Worm (Caenorhabditis elegans) whole organism, L1 larva: ENCODE measurements around the gene hlh-4.

Experiments
- ama-1 ChIP-seq: fragments of 150-350 bp; optimal IDR thresholded peaks from 2 replicates; lab custom pipeline; 2014
- elt-3 ChIP-seq, 6 experiments: fragments of 150-350 bp in 1 of 6; sonication (generic microtip); optimal IDR thresholded peaks; 2 replicates each; lab custom pipeline; 2017 to 2018; ENCODE audit warnings: missing biosample characterization in 6 of 6, missing genetic modification characterization in 6 of 6, inconsistent platforms in 1 of 6
- fkh-8 ChIP-seq: sonication (generic microtip); optimal IDR thresholded peaks from 2 replicates; lab custom pipeline; 2016; ENCODE audit warnings: mild to moderate bottlenecking, missing genetic modification characterization, missing compliant biosample characterization
- mep-1 ChIP-seq: fragments of 150-350 bp; optimal IDR thresholded peaks from 2 replicates; lab custom pipeline; 2014; ENCODE audit warnings: missing biosample characterization, missing genetic modification characterization
- unc-62 ChIP-seq: fragments of 150-350 bp; optimal IDR thresholded peaks from 2 replicates; lab custom pipeline; 2014; ENCODE audit warnings: missing biosample characterization, missing genetic modification reagents, missing genetic modification characterization

ce11 chrIII:9782011-9782436, 43.2 kb upstream of the hlh-4 start, which contains the start of gene vha-2:
- TF ChIP-seq elt-3 (tag; optimal IDR thresholded peaks at IDR 0.05; lab: Kevin White, UChicago), result no peak
- no peak for TF ChIP-seq ama-1 (lab: Kevin White, UChicago)
- TF ChIP-seq mep-1 (tag; lab: Kevin White, UChicago), result no peak
- TF ChIP-seq unc-62 (GFP tag; lab: Kevin White, UChicago), result no peak
- TF ChIP-seq fkh-8, result no peak
